Worm (Caenorhabditis elegans): ENCODE data around the gene kcc-3.

- TF ChIP-seq W03F9.2 (tag; optimal IDR thresholded peaks at IDR 0.05): no peak
- TF ChIP-seq dao-5 (tag; optimal IDR thresholded peaks at IDR 0.05): no peak
- no peak for TF ChIP-seq him-1 (tag; optimal IDR thresholded peaks at IDR 0.05)
Observed at ce11 chrII:7413275-7413674, 20.8 kb downstream of the kcc-3 start.
